Fruit fly (Drosophila melanogaster) whole organism, prepupa: Measurements from ENCODE around the gene Plp.

Source experiments
- CG11762 ChIP-seq: fragments of 200-800 bp; sonication (Bioruptor generic); optimal IDR thresholded peaks from 3 replicates; lab custom pipeline; 2016; ENCODE audit warnings: missing biosample characterization, missing genetic modification characterization; ENCODE audit not compliant: insufficient read depth
- Hr4 ChIP-seq: fragments of 200-800 bp; sonication (Bioruptor generic); optimal IDR thresholded peaks from 3 replicates; lab custom pipeline; 2016; ENCODE audit warnings: missing biosample characterization, missing genetic modification characterization
- fkh ChIP-seq: fragments of 200-800 bp; sonication (Bioruptor generic); optimal IDR thresholded peaks from 3 replicates; lab custom pipeline; 2017; ENCODE audit warnings: missing biosample characterization, mild to moderate bottlenecking, missing genetic modification characterization, moderate library complexity
- salr ChIP-seq, 2 experiments: fragments of 200-800 bp; sonication (Bioruptor generic); optimal IDR thresholded peaks; 3 replicates each; lab custom pipeline; 2016 to 2018; ENCODE audit warnings: missing biosample characterization in 2 of 2, missing genetic modification characterization in 2 of 2, mild to moderate bottlenecking in 1 of 2

- TF ChIP-seq CG11762, result peak; percentile 2
- no peak for TF ChIP-seq salr (GFP tag; optimal IDR thresholded peaks at IDR 0.05; lab: Kevin White, UChicago)
- no peak for TF ChIP-seq fkh
- TF ChIP-seq Hr4 (GFP tag; lab: Kevin White, UChicago), result peak; percentile 34
These were observed 7.3 kb upstream of the Plp start for dm6 chr3L:15101639-15102413.
